Worm (Caenorhabditis elegans) whole organism, L4/young adult: ENCODE results near the gene K11D12.13.

Source experiments
- dao-5 ChIP-seq: sonication (generic microtip); optimal IDR thresholded peaks from 2 replicates; lab custom pipeline; 2016; ENCODE audit warnings: missing genotype, missing genetic modification characterization, moderate library complexity, missing compliant biosample characterization
- him-1 ChIP-seq: sonication (generic microtip); optimal IDR thresholded peaks from 2 replicates; lab custom pipeline; 2016; ENCODE audit warnings: missing genotype, missing genetic modification reagents, missing genetic modification characterization, missing compliant biosample characterization

DNA sequence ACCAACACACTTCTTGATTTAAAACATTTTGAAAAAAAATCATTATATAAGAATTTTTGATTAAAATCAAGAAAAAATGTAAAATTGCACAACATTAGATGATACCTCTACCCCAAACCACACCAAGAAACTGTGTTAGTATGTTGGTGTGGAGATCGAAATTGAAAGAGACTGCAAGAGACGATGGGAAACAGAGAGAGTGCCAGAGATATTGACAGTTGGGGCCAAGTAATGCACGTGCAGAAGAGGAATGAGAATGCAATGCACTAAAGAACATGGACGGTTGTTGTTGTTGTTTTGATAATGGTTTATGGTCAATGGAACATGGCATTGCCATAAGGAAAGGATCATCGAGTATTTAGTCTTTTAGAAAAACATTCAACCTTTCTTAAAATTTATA lies 1.0 kb upstream of the K11D12.13 start:
- TF ChIP-seq him-1 (no peak), dao-5 (no peak)
